Worm (Caenorhabditis elegans): ENCODE measurements around the gene acr-7.

DNA sequence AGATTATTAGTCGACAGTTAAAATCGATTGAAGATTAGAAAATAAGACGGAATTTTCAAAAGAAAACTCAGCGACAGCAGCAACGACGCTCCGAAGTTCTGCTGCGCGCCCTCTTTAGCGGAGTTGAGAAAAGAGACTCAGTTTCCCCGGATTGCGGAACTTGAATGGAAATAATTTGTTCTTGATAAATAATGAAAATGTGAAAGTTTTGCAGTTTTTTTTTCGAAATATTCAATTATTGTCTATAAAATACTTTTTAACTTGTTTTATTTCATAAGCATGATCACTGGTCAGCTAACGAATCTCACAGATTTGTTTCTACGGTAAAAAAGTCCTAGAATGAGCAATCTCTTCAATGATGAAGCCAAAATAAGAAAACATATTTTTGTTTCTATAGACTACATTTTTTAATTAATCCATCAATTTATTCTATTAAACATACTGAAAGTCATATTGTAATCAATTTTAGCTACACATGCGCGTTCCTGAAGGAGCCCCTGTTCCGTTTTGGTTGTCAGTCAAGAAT lies 8.0 kb upstream of the acr-7 start, which contains the start of the genes cec-3 and T09A5.15:
- TF ChIP-seq unc-130 (GFP tag; optimal IDR thresholded peaks at IDR 0.05) (no peak), ceh-40 (GFP tag; IDR thresholded peaks at IDR 0.05) (no peak), nfya-1 (tag; optimal IDR thresholded peaks at IDR 0.05; ENCODE audit: borderline replicate concordance, insufficient read depth) (no peak), madf-8 (GFP tag; conservative IDR thresholded peaks at IDR 0.05) (no peak), unc-62 (GFP tag; optimal IDR thresholded peaks at IDR 0.05) (no peak), hrde-1 (tag; optimal IDR thresholded peaks at IDR 0.05; ENCODE audit: borderline replicate concordance) (no peak), K11D2.4 (GFP tag; IDR thresholded peaks at IDR 0.05) (no peak), snpc-4 (GFP tag; optimal IDR thresholded peaks at IDR 0.05) (no peak), snpc-4 (tag; optimal IDR thresholded peaks at IDR 0.05) (no peak)

Data from whole organism, young adult.